Worm (Caenorhabditis elegans): Measurements from ENCODE around the gene unc-76.
A peak's percentile ranks its signal among the peaks of the same experiment; 100 is the strongest.

unc-76 gene

DNA sequence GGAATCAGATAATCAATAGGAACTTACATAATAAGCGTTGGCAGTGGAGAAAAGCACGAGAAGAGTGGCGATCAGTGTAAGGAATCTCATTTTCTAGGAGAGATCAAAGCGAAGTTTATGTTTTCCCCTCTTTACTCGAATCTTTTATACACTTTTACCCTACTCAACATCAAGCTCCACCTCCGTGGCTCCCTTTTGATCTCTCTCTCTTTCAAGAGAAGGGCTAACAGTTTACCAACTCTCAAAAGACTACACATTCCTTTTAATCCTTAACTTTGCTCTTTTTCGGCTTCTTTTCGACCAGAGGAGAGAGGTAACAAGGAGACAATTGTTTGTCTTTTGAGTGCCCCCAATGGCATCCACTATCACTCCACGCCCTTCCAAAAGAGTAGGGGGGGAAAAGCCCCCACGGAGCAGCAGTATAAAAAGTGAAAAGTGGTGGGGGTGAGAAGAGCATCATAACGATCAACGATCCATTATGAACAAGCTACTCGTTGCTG is 15.7 kb downstream of the unc-76 start, which contains the start of the genes C01G10.15 and C01G10.6:
TSS of gene C01G10.15 (minus strand) at position 101 of the 500 bp plus-strand sequence.
TSS of gene C01G10.6 (plus strand) at position 450 of the 500 bp plus-strand sequence.
- TF ChIP-seq sma-9 (GFP tag; optimal IDR thresholded peaks at IDR 0.05), result peak; percentile 0
- no peak for TF ChIP-seq sma-9 (tag; optimal IDR thresholded peaks at IDR 0.05)
- no peak for TF ChIP-seq nhr-77 (tag; optimal IDR thresholded peaks at IDR 0.05)

DNA sequence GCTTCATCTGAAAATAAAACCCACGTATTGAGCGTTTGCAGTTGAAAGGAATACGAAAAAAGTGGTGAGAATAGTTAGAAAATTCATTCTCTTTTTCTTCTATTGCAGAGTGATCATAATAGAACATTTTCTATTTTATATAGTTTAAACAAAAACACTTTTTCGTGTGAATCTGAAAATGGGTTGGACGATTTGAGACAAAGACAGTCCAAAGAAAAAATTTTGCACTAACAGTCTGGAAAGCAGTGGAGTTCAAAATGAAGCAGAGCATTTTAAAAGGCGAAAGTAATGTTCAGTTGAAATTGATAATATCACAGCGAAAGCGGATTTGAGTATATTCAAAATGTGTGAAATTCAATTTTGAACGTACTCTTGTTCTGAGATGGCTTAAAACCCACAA is 17.1 kb downstream of the unc-76 start, which contains the start of gene C01G10.18:
TSS of gene C01G10.18 (minus strand) at position 101 of the 400 bp plus-strand sequence.
- TF ChIP-seq nhr-25 (tag; optimal IDR thresholded peaks at IDR 0.05) (no peak), ceh-82 (tag; optimal IDR thresholded peaks at IDR 0.05) (no peak)

DNA sequence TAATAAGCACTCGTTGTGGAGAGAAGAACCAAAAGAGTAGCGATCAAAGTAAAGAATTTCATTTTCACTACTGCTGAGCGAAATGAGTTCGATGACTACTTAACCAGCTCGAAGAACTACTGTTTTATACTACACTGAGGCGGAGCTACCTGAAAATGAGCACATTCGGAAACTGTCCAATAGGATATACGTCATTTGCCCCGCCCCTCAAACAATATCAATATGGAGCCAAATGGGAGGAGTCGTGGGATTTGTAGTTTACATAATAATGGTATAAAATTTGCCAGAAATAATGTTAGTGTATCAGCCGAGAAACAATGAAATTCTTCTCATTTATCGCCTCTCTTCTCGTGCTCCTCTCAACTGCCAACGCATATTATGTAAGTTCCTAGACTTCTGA is 17.9 kb downstream of the unc-76 start, which contains the start of the genes C01G10.5 and C01G10.4:
TSS of gene C01G10.5 (minus strand) at position 101 of the 400 bp plus-strand sequence.
TSS of gene C01G10.4 (plus strand) at position 303 of the 400 bp plus-strand sequence.
- no peak for TF ChIP-seq nhr-6 (tag; optimal IDR thresholded peaks at IDR 0.05)
- no peak for TF ChIP-seq lin-13 (GFP tag; optimal IDR thresholded peaks at IDR 0.05)

DNA sequence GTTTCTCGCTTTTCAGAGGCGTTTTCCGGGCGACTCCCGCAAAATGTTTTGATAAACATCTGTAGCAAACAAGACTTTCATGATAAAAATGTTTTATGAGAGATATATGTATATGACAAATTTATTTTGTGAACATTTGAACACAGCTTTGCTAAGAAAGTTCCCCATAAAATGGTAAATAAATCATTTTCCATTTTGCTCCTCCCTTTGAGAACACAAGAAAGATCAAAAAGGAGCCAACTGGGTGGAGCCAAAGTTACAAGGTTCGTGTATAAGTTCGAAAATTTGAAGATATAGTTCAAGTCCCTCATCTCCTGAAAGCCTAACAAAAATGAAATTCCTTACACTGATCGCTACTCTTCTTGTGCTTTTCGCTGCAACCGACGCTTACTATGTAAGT is 18.9 kb downstream of the unc-76 start, which contains the start of gene C01G10.17:
TSS of gene C01G10.17 (plus strand) at position 301 of the 400 bp plus-strand sequence.
- no peak for TF ChIP-seq ztf-1 (GFP tag; conservative IDR thresholded peaks at IDR 0.05)
- TF ChIP-seq nhr-129 (tag; optimal IDR thresholded peaks at IDR 0.05), result no peak
- no peak for TF ChIP-seq Y55F3AM.14 (GFP tag; optimal IDR thresholded peaks at IDR 0.05)
- TF ChIP-seq sem-4 (tag; optimal IDR thresholded peaks at IDR 0.05), result no peak
- TF ChIP-seq egl-27 (tag; optimal IDR thresholded peaks at IDR 0.05), result no peak

DNA sequence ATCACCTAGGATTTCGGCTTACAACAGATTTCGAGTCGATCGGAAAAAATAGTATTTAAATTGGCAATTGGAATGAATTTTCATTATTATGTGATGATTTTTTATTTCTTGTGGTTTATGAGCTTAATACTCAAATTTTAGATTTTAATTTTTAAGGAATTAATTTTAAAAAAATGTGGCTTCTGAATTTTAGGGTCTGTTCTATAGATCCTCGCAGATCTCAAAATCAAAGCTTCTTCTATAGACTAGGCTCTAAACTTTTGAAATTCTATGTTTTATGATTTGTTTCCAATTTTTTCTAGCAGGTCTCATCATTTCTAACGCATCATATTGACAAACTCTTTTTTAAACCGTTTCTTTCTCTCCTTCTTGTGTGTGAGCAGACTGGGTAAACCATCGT is 21.1 kb downstream of the unc-76 start, which contains the start of gene txt-12:
TSS of gene txt-12 (plus strand) at position 301 of the 400 bp plus-strand sequence.
- TF ChIP-seq nhr-21 (tag; optimal IDR thresholded peaks at IDR 0.05), result no peak
- TF ChIP-seq crh-2 (tag; optimal IDR thresholded peaks at IDR 0.05), result no peak
- TF ChIP-seq elt-1 (tag; optimal IDR thresholded peaks at IDR 0.05), result no peak
- TF ChIP-seq nhr-12 (tag; optimal IDR thresholded peaks at IDR 0.05), result no peak
- TF ChIP-seq ceh-16 (tag; optimal IDR thresholded peaks at IDR 0.05), result no peak
- TF ChIP-seq nhr-11 (tag; optimal IDR thresholded peaks at IDR 0.05), result no peak
- TF ChIP-seq Y55F3AM.14 (GFP tag; optimal IDR thresholded peaks at IDR 0.05), result no peak
- no peak for TF ChIP-seq egl-27 (tag; optimal IDR thresholded peaks at IDR 0.05)
- no peak for TF ChIP-seq nhr-237 (tag; optimal IDR thresholded peaks at IDR 0.05)
- TF ChIP-seq lsy-2 (tag; optimal IDR thresholded peaks at IDR 0.05), result no peak
- TF ChIP-seq ztf-1 (GFP tag; conservative IDR thresholded peaks at IDR 0.05), result no peak
- TF ChIP-seq mbf-1 (tag; optimal IDR thresholded peaks at IDR 0.05), result no peak
- TF ChIP-seq lin-11 (tag; optimal IDR thresholded peaks at IDR 0.05), result no peak
- no peak for TF ChIP-seq nhr-25 (tag; optimal IDR thresholded peaks at IDR 0.05)
- no peak for TF ChIP-seq C34F6.9 (tag; optimal IDR thresholded peaks at IDR 0.05)

DNA sequence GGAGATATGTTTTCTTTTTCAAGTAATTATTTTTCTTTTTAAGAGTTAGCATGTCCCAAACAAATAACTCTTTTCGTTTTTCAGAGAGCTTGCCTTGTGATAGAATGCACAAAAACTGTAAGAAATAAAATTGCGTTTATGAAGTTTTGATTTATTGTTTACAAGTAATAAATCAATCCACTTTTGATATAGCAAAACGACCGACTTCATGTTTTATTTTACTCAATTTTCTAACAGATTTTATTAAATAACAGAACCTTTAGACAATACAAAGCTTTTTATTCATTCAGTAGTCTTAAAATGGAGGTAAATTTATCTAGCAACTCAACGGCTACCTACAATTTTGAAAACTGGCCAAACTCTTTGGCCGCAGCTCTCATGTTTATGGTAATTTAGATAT is 23.2 kb downstream of the unc-76 start, which contains the start of gene srx-78:
TSS of gene srx-78 (plus strand) at position 301 of the 400 bp plus-strand sequence.
- TF ChIP-seq sem-4 (tag; optimal IDR thresholded peaks at IDR 0.05) (no peak), nhr-23 (tag; optimal IDR thresholded peaks at IDR 0.05) (no peak), lin-13 (GFP tag; optimal IDR thresholded peaks at IDR 0.05) (no peak), nhr-129 (tag; optimal IDR thresholded peaks at IDR 0.05) (no peak), snpc-4 (tag; optimal IDR thresholded peaks at IDR 0.05) (no peak), nhr-25 (tag; optimal IDR thresholded peaks at IDR 0.05) (no peak), fos-1 (tag; optimal IDR thresholded peaks at IDR 0.05) (no peak), ztf-4 (tag; optimal IDR thresholded peaks at IDR 0.05) (no peak), zag-1 (tag; optimal IDR thresholded peaks at IDR 0.05) (no peak)

DNA sequence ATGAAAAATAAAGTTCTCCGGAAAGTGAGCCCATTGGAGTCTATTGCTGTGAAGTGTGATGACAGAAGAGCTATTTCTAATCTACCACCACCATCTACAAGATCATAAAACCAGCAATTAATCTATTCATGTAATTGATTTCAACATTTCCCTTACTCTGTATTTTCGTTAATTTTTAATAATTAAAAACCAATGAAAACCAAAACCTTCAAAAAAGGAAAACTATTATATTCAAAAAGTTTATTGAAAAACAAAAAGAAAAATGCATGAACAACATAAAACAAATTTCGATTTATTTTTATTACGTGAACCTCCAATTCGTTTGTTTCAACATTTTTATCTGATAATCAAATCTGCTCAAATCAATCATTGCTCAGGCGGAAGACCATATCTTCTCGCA is 27.9 kb downstream of the unc-76 start, which contains the start of gene C01G10.1:
TSS of gene C01G10.1 (plus strand) at position 301 of the 400 bp plus-strand sequence.
- TF ChIP-seq egl-27 (tag; optimal IDR thresholded peaks at IDR 0.05) (no peak), sma-3 (GFP tag; optimal IDR thresholded peaks at IDR 0.05) (no peak), nhr-12 (tag; optimal IDR thresholded peaks at IDR 0.05) (no peak), nhr-21 (tag; optimal IDR thresholded peaks at IDR 0.05) (no peak), ztf-4 (tag; optimal IDR thresholded peaks at IDR 0.05) (no peak), crh-2 (tag; optimal IDR thresholded peaks at IDR 0.05) (no peak), zag-1 (tag; optimal IDR thresholded peaks at IDR 0.05) (no peak), skn-1 (tag; optimal IDR thresholded peaks at IDR 0.05) (no peak), gmeb-1 (tag; optimal IDR thresholded peaks at IDR 0.05) (no peak), lin-39 (tag; optimal IDR thresholded peaks at IDR 0.05) (no peak), ceh-16 (tag; optimal IDR thresholded peaks at IDR 0.05) (no peak)

All from whole organism, L2 larva.